Fruit fly (Drosophila melanogaster): ENCODE results near the gene Rpn7.

Gene Rpn7

dm6 chr3R:22494523-22495309 lies 32.9 kb upstream of the Rpn7 start (continued):
- TF ChIP-seq Sry-β (GFP tag; optimal IDR thresholded peaks at IDR 0.05) (no peak), CG30403 (GFP tag; optimal IDR thresholded peaks at IDR 0.05) (peak; percentile 52), CG10979 (tag; optimal IDR thresholded peaks at IDR 0.05) (peak; percentile 62), insv (GFP tag; optimal IDR thresholded peaks at IDR 0.05) (no peak), psq (GFP tag; optimal IDR thresholded peaks at IDR 0.05) (no peak), CG7928 (GFP tag; optimal IDR thresholded peaks at IDR 0.05) (peak; percentile 13), kay (GFP tag; optimal IDR thresholded peaks at IDR 0.05) (no peak), CG3065 (GFP tag; optimal IDR thresholded peaks at IDR 0.05) (no peak), Kr (GFP tag; optimal IDR thresholded peaks at IDR 0.05) (no peak), CG1233 (GFP tag; optimal IDR thresholded peaks at IDR 0.05) (peak; percentile 59), al (GFP tag; IDR thresholded peaks at IDR 0.05) (peak; percentile 5; the same call in 1 of the 2 replicates), CG31388 (GFP tag; optimal IDR thresholded peaks at IDR 0.05) (no peak), Med (GFP tag) (peak; percentile 79), Six4 (GFP tag; optimal IDR thresholded peaks at IDR 0.05) (peak; percentile 9), CG17612 (GFP tag; IDR thresholded peaks at IDR 0.05) (no peak), cad (GFP tag; optimal IDR thresholded peaks at IDR 0.05) (no peak), cg (GFP tag; optimal IDR thresholded peaks at IDR 0.05) (peak; percentile 35), gt (GFP tag; IDR thresholded peaks at IDR 0.05) (no peak), CG7963 (GFP tag; IDR thresholded peaks at IDR 0.05; ENCODE audit: partially characterized antibody) (no peak), BtbVII (GFP tag; optimal IDR thresholded peaks at IDR 0.05) (peak; percentile 11), exex (tag; optimal IDR thresholded peaks at IDR 0.05) (peak; percentile 68), CG6654 (GFP tag; optimal IDR thresholded peaks at IDR 0.05) (peak; percentile 22), CG8944 (GFP tag; optimal IDR thresholded peaks at IDR 0.05) (peak; percentile 42), Drgx (GFP tag; IDR thresholded peaks at IDR 0.05) (no peak), CG8924 (tag; optimal IDR thresholded peaks at IDR 0.05) (peak; percentile 55), D19B (GFP tag; optimal IDR thresholded peaks at IDR 0.05) (peak; percentile 6), Ets65A (GFP tag) (peak; percentile 85), hkb (optimal IDR thresholded peaks at IDR 0.05) (no peak), hkb (GFP tag; IDR thresholded peaks at IDR 0.05) (0 out of 2 replicates have a peak, but pooled peaks have one; percentile 7), gcm2 (GFP tag; optimal IDR thresholded peaks at IDR 0.05) (no peak), trem (tag; optimal IDR thresholded peaks at IDR 0.05) (peak; percentile 4), Nf-YA (GFP tag; IDR thresholded peaks at IDR 0.05) (0 out of 2 replicates have a peak, but pooled peaks have one; percentile 13), Fer1 (GFP tag; optimal IDR thresholded peaks at IDR 0.05) (peak; percentile 33), Hsf (GFP tag; optimal IDR thresholded peaks at IDR 0.05) (peak; percentile 23), Abd-B (GFP tag; optimal IDR thresholded peaks at IDR 0.05) (peak; percentile 77), CG9817 (tag; optimal IDR thresholded peaks at IDR 0.05) (peak; percentile 36), GATAe (GFP tag; conservative IDR thresholded peaks at IDR 0.05) (no peak), CG32532 (GFP tag; IDR thresholded peaks at IDR 0.05) (peak; percentile 11; the same call in 1 of the 2 replicates), Opbp (GFP tag; IDR thresholded peaks at IDR 0.05; ENCODE audit: partially characterized antibody) (no peak), CG3726 (GFP tag; IDR thresholded peaks at IDR 0.05) (no peak), CG6854 (GFP tag; optimal IDR thresholded peaks at IDR 0.05) (peak; percentile 13), CG13123 (GFP tag; optimal IDR thresholded peaks at IDR 0.05) (no peak), CG2889 (GFP tag; IDR thresholded peaks at IDR 0.05) (no peak), sens (GFP tag) (peak; percentile 90), CG2678 (tag; optimal IDR thresholded peaks at IDR 0.05) (peak; percentile 85), tgo (GFP tag; IDR thresholded peaks at IDR 0.05) (peak; percentile 28; the same call in 2 of the 3 replicates), fru (optimal IDR thresholded peaks at IDR 0.05) (no peak), CG4424 (GFP tag; optimal IDR thresholded peaks at IDR 0.05) (peak; percentile 54), Max (GFP tag; optimal IDR thresholded peaks at IDR 0.05) (peak; percentile 35), lab (GFP tag; optimal IDR thresholded peaks at IDR 0.05) (peak; percentile 60), E2f2 (GFP tag; IDR thresholded peaks at IDR 0.05) (no peak)
